Fruit fly (Drosophila melanogaster): ENCODE measurements around the gene Hasp.

DNA sequence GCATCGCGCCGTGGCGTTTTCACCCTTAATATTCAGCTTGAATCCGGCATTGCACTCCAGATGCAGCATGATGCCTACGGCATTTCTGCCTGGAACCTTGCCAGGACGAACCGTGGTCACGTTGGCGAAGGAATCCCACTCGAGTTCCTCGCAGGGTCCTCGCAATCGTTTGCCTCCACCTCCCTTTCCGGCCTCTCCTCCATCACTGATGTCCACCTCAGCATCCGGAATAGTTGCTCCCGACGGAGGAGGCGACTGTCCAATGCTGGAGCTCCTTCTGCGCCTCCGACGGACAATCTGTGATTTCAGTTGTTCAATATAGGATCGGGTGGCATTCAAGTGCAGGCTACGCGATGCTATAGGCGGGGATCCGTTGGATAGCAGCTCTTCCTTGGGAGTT lies 4.8 kb downstream of the Hasp start:
- TF ChIP-seq Myc (optimal IDR thresholded peaks at IDR 0.05) (no peak), insv (optimal IDR thresholded peaks at IDR 0.05) (no peak)
